Worm (Caenorhabditis elegans) whole organism, L4 larva: ENCODE measurements around the gene endu-2.

Source experiments
- dmd-9 ChIP-seq: fragments of 200-800 bp; sonication (Bioruptor generic); IDR thresholded peaks from 2 replicates; pipeline ENCODE4 v1.3.6; 2022; ENCODE audit warnings: missing genetic modification reagents, missing genetic modification characterization, missing compliant biosample characterization
- lin-39 ChIP-seq: fragments of 150-350 bp; optimal IDR thresholded peaks from 2 replicates; lab custom pipeline; 2014; ENCODE audit warnings: missing biosample characterization, missing genetic modification reagents, missing genetic modification characterization
- nhr-10 ChIP-seq: fragments of 150-350 bp; optimal IDR thresholded peaks from 2 replicates; lab custom pipeline; 2014; ENCODE audit warnings: missing biosample characterization, missing genetic modification characterization
- nhr-11 ChIP-seq: fragments of 150-350 bp; optimal IDR thresholded peaks from 2 replicates; lab custom pipeline; 2014; ENCODE audit warnings: missing biosample characterization, missing genetic modification characterization
- unc-39 ChIP-seq: sonication (generic microtip); optimal IDR thresholded peaks from 2 replicates; lab custom pipeline; 2017; ENCODE audit warnings: missing biosample characterization, missing genetic modification characterization

ce11 chrX:8219428-8219827, 22.7 kb upstream of the endu-2 start, which contains the start of gene K02A6.1:
- no peak for TF ChIP-seq dmd-9
- TF ChIP-seq nhr-11 (tag; lab: Kevin White, UChicago) = no peak
- TF ChIP-seq nhr-10 = no peak
- no peak for TF ChIP-seq lin-39 (tag; lab: Kevin White, UChicago)
- no peak for TF ChIP-seq unc-39 (tag; lab: Kevin White, UChicago)
